Fruit fly (Drosophila melanogaster): ENCODE measurements around the gene CG14420.

DNA sequence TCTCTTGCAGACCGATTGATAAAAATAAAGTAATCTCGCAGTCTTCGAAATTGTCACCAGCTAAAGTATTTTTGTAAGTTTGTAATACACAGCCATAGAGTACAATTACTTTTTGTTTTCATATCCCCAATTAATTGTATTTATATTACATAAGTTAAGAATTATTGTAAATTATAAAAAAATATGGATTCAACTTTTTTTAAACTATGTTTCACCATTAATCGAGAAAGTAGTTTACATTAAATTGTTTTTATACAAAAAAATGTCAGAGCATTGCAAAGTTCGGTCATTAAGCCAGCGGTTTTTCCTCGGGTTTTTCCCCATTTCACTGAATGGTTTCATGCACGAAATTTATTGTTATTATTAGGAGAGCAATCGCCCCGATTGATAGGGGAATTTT is 41.6 kb downstream of the CG14420 start:
- TF ChIP-seq CTCF (optimal IDR thresholded peaks at IDR 0.05) (no peak), CG8478 (optimal IDR thresholded peaks at IDR 0.05) (no peak)

Measured in S2 (cell line).